Fruit fly (Drosophila melanogaster) whole organism, embryonic: ENCODE data around the gene CheB38c.

Source experiments
- Abd-B ChIP-seq: fragments of 200-800 bp; sonication (Bioruptor generic); optimal IDR thresholded peaks from 2 replicates; lab custom pipeline; 2018; ENCODE audit warnings: missing biosample characterization, mild to moderate bottlenecking, missing genetic modification characterization, moderate library complexity
- CG10543 ChIP-seq: fragments of 200-800 bp; sonication (Bioruptor generic); optimal IDR thresholded peaks from 3 replicates; lab custom pipeline; 2017; ENCODE audit warnings: missing biosample characterization, mild to moderate bottlenecking, missing genetic modification characterization, moderate library complexity
- CG11723 ChIP-seq: fragments of 200-800 bp; sonication (Bioruptor generic); optimal IDR thresholded peaks from 2 replicates; lab custom pipeline; 2017; ENCODE audit warnings: missing biosample characterization, mild to moderate bottlenecking, missing genetic modification characterization
- CG14965 ChIP-seq: fragments of 200-800 bp; sonication (Bioruptor generic); optimal IDR thresholded peaks from 2 replicates; lab custom pipeline; 2016; ENCODE audit warnings: missing biosample characterization, missing genetic modification characterization, borderline replicate concordance
- CG15479 ChIP-seq: fragments of 200-800 bp; sonication (Bioruptor generic); optimal IDR thresholded peaks from 3 replicates; lab custom pipeline; 2019; ENCODE audit warnings: missing biosample characterization, mild to moderate bottlenecking, missing genetic modification characterization, moderate library complexity
- CG16779 ChIP-seq: fragments of 200-800 bp; sonication (Bioruptor generic); IDR thresholded peaks from 2 replicates; pipeline ENCODE4 v1.3.6; 2022; ENCODE audit warnings: missing biosample characterization, missing genetic modification characterization
- CG17186 ChIP-seq: fragments of 200-800 bp; sonication (Bioruptor generic); optimal IDR thresholded peaks from 3 replicates; lab custom pipeline; 2017; ENCODE audit warnings: missing biosample characterization, missing genetic modification reagents, missing genetic modification characterization
- CG17568 ChIP-seq: fragments of 200-800 bp; sonication (Bioruptor generic); optimal IDR thresholded peaks from 2 replicates; lab custom pipeline; 2018; ENCODE audit warnings: missing biosample characterization, mild to moderate bottlenecking, missing genetic modification characterization, moderate library complexity
- CG17912 ChIP-seq: fragments of 200-800 bp; sonication (Bioruptor generic); optimal IDR thresholded peaks from 2 replicates; lab custom pipeline; 2018; ENCODE audit warnings: missing biosample characterization, mild to moderate bottlenecking, missing genetic modification characterization
- CG30403 ChIP-seq: fragments of 200-800 bp; sonication (Bioruptor generic); optimal IDR thresholded peaks from 3 replicates; lab custom pipeline; 2016; ENCODE audit warnings: missing biosample characterization, missing genetic modification characterization
- CG31365 ChIP-seq: fragments of 200-800 bp; sonication (Bioruptor generic); optimal IDR thresholded peaks from 2 replicates; lab custom pipeline; 2018; ENCODE audit warnings: missing biosample characterization, mild to moderate bottlenecking, missing genetic modification characterization
- CG33557 ChIP-seq: fragments of 200-800 bp; sonication (Bioruptor generic); optimal IDR thresholded peaks from 2 replicates; lab custom pipeline; 2019; ENCODE audit warnings: missing biosample characterization, mild to moderate bottlenecking, missing genetic modification characterization, moderate library complexity
- CG34376 ChIP-seq: fragments of 200-800 bp; sonication (Bioruptor generic); optimal IDR thresholded peaks from 2 replicates; lab custom pipeline; 2018; ENCODE audit warnings: missing biosample characterization, mild to moderate bottlenecking, missing genetic modification characterization
- CG4617 ChIP-seq: fragments of 200-800 bp; sonication (Bioruptor generic); optimal IDR thresholded peaks from 3 replicates; lab custom pipeline; 2016; ENCODE audit warnings: missing biosample characterization, missing genetic modification characterization, borderline replicate concordance
- CG4730 ChIP-seq: fragments of 200-800 bp; sonication (Bioruptor generic); IDR thresholded peaks from 2 replicates; pipeline ENCODE4 v1.3.6; 2022; ENCODE audit warnings: missing biosample characterization, missing genetic modification characterization
- CG6689 ChIP-seq: fragments of 200-800 bp; sonication (Bioruptor generic); IDR thresholded peaks from 2 replicates; pipeline ENCODE4 v1.3.6; 2022; ENCODE audit warnings: missing biosample characterization, missing genetic modification characterization
- CG7839 ChIP-seq: fragments of 200-800 bp; sonication (Bioruptor generic); optimal IDR thresholded peaks from 3 replicates; lab custom pipeline; 2018; ENCODE audit warnings: missing biosample characterization, mild to moderate bottlenecking, missing genetic modification characterization, moderate library complexity
- CG7928 ChIP-seq: fragments of 200-800 bp; sonication (Bioruptor generic); optimal IDR thresholded peaks from 2 replicates; lab custom pipeline; 2017; ENCODE audit warnings: missing biosample characterization, mild to moderate bottlenecking, missing genetic modification characterization
- CG9609 ChIP-seq: fragments of 200-800 bp; sonication (Bioruptor generic); optimal IDR thresholded peaks from 3 replicates; lab custom pipeline; 2016; ENCODE audit warnings: missing biosample characterization, missing genetic modification characterization
- CrebB ChIP-seq: fragments of 200-800 bp; sonication (Bioruptor generic); optimal IDR thresholded peaks from 3 replicates; lab custom pipeline; 2018; ENCODE audit warnings: missing biosample characterization, mild to moderate bottlenecking, missing genetic modification characterization
- E2f1 ChIP-seq: fragments of 200-800 bp; sonication (Bioruptor generic); IDR thresholded peaks from 2 replicates; pipeline ENCODE4 v1.3.6; 2022; ENCODE audit warnings: missing biosample characterization, missing genetic modification characterization
- Eip74EF ChIP-seq, 2 experiments: fragments of 200-800 bp in 1 of 2; fragments of >200 bp in 1 of 2; sonication (Bioruptor generic) in 1 of 2; optimal IDR thresholded peaks; 2 replicates each; lab custom pipeline; 2017 to 2019; ENCODE audit warnings: missing biosample characterization in 2 of 2, missing genetic modification characterization in 2 of 2, mild to moderate bottlenecking in 1 of 2, moderate library complexity in 1 of 2
- Gug ChIP-seq: fragments of 200-800 bp; sonication (Bioruptor generic); IDR thresholded peaks from 4 replicates; pipeline ENCODE4 v1.3.6; 2022; ENCODE audit warnings: missing biosample characterization, missing genetic modification characterization
- HLH3B ChIP-seq: fragments of 200-800 bp; sonication (Bioruptor generic); IDR thresholded peaks from 2 replicates; pipeline ENCODE4 v1.3.6; 2022; ENCODE audit warnings: missing biosample characterization, missing genetic modification characterization
- Lhr ChIP-seq: fragments of 200-800 bp; sonication (Bioruptor generic); optimal IDR thresholded peaks from 3 replicates; lab custom pipeline; 2017; ENCODE audit warnings: mild to moderate bottlenecking, missing biosample characterization, missing genetic modification reagents, missing genetic modification characterization
- MBD-R2 ChIP-seq: fragments of 200-800 bp; sonication (Bioruptor generic); IDR thresholded peaks from 2 replicates; pipeline ENCODE4 v1.3.6; 2022; ENCODE audit warnings: missing biosample characterization, missing genetic modification characterization
- Rx ChIP-seq: fragments of 200-800 bp; sonication (Bioruptor generic); IDR thresholded peaks from 2 replicates; pipeline ENCODE4 v1.3.6; 2022; ENCODE audit warnings: missing biosample characterization, missing genetic modification characterization
- Spps ChIP-seq: fragments of 200-800 bp; sonication (Bioruptor generic); optimal IDR thresholded peaks from 2 replicates; lab custom pipeline; 2018; ENCODE audit warnings: missing biosample characterization, mild to moderate bottlenecking, missing genetic modification characterization
- ci ChIP-seq: fragments of 200-800 bp; sonication (Bioruptor generic); IDR thresholded peaks from 3 replicates; pipeline ENCODE4 v1.3.6; 2022; ENCODE audit warnings: missing biosample characterization, missing genetic modification characterization
- dmrt11E ChIP-seq: fragments of 200-800 bp; sonication (Bioruptor generic); optimal IDR thresholded peaks from 3 replicates; lab custom pipeline; 2018; ENCODE audit warnings: missing biosample characterization, mild to moderate bottlenecking, missing genetic modification characterization, moderate library complexity
- exex ChIP-seq: fragments of 200-800 bp; sonication (Bioruptor generic); optimal IDR thresholded peaks from 4 replicates; lab custom pipeline; 2018; ENCODE audit warnings: missing biosample characterization, mild to moderate bottlenecking, missing genetic modification characterization, moderate library complexity
- fd64A ChIP-seq: fragments of 200-800 bp; sonication (Bioruptor generic); optimal IDR thresholded peaks from 3 replicates; lab custom pipeline; 2018; ENCODE audit warnings: missing biosample characterization, mild to moderate bottlenecking, missing genetic modification characterization
- gce ChIP-seq: fragments of 200-800 bp; sonication (Bioruptor generic); IDR thresholded peaks from 3 replicates; pipeline ENCODE4 v1.3.6; 2022; ENCODE audit warnings: missing biosample characterization, missing genetic modification characterization
- gem ChIP-seq: fragments of 200-800 bp; sonication (Bioruptor generic); optimal IDR thresholded peaks from 2 replicates; lab custom pipeline; 2019; ENCODE audit warnings: missing biosample characterization, mild to moderate bottlenecking, missing genetic modification characterization, moderate library complexity
- grn ChIP-seq: fragments of 200-800 bp; sonication (Bioruptor generic); optimal IDR thresholded peaks from 3 replicates; lab custom pipeline; 2017; ENCODE audit warnings: missing biosample characterization, missing genetic modification characterization
- gsb ChIP-seq: fragments of 200-800 bp; sonication (Bioruptor generic); IDR thresholded peaks from 2 replicates; pipeline ENCODE4 v1.3.6; 2022; ENCODE audit warnings: missing biosample characterization, missing genetic modification characterization
- hb ChIP-seq: fragments of 200-800 bp; sonication (Bioruptor generic); IDR thresholded peaks from 3 replicates; pipeline ENCODE4 v1.3.6; 2022; ENCODE audit warnings: missing biosample characterization, missing genetic modification characterization; ENCODE audit not compliant: partially characterized antibody
- mam ChIP-seq: fragments of 200-800 bp; sonication (Bioruptor generic); optimal IDR thresholded peaks from 3 replicates; lab custom pipeline; 2016; ENCODE audit warnings: missing biosample characterization, missing genetic modification characterization
- mirr ChIP-seq: fragments of 200-800 bp; sonication (Bioruptor generic); optimal IDR thresholded peaks from 3 replicates; lab custom pipeline; 2018; ENCODE audit warnings: missing biosample characterization, mild to moderate bottlenecking, missing genetic modification characterization
- org-1 ChIP-seq: fragments of 200-800 bp; sonication (Bioruptor generic); optimal IDR thresholded peaks from 2 replicates; lab custom pipeline; 2017; ENCODE audit warnings: missing biosample characterization, missing genetic modification characterization
- phol ChIP-seq: fragments of 200-800 bp; sonication (Bioruptor generic); optimal IDR thresholded peaks from 3 replicates; lab custom pipeline; 2018; ENCODE audit warnings: missing biosample characterization, mild to moderate bottlenecking, missing genetic modification characterization, moderate library complexity
- row ChIP-seq: fragments of 200-800 bp; sonication (Bioruptor generic); IDR thresholded peaks from 3 replicates; pipeline ENCODE4 v1.3.6; 2022; ENCODE audit warnings: missing biosample characterization, missing genetic modification characterization
- scrt ChIP-seq: fragments of 200-800 bp; sonication (Bioruptor generic); optimal IDR thresholded peaks from 2 replicates; lab custom pipeline; 2018; ENCODE audit warnings: missing biosample characterization, mild to moderate bottlenecking, missing genetic modification characterization, moderate library complexity
- ssp ChIP-seq: fragments of 200-800 bp; sonication (Bioruptor generic); IDR thresholded peaks from 2 replicates; pipeline ENCODE4 v1.3.6; 2022; ENCODE audit warnings: missing biosample characterization, missing genetic modification characterization
- stc ChIP-seq: fragments of 200-800 bp; sonication (Bioruptor generic); IDR thresholded peaks from 2 replicates; pipeline ENCODE4 v1.3.6; 2022; ENCODE audit warnings: missing biosample characterization, missing genetic modification characterization
- tll ChIP-seq, 2 experiments: fragments of 200-800 bp in 1 of 2; fragments of >200 bp in 1 of 2; sonication (Bioruptor generic) in 1 of 2; optimal IDR thresholded peaks; 2 replicates each; lab custom pipeline; 2017 to 2019; ENCODE audit warnings: missing biosample characterization in 2 of 2, missing genetic modification characterization in 2 of 2, mild to moderate bottlenecking in 1 of 2, moderate library complexity in 1 of 2
- toy ChIP-seq: fragments of 200-800 bp; sonication (Bioruptor generic); IDR thresholded peaks from 2 replicates; pipeline ENCODE4 v1.3.6; 2022; ENCODE audit warnings: missing biosample characterization, missing genetic modification characterization
- unpg ChIP-seq: fragments of 200-800 bp; sonication (Bioruptor generic); optimal IDR thresholded peaks from 3 replicates; lab custom pipeline; 2018; ENCODE audit warnings: missing biosample characterization, mild to moderate bottlenecking, missing genetic modification characterization, moderate library complexity
- wek ChIP-seq: fragments of 200-800 bp; sonication (Bioruptor generic); optimal IDR thresholded peaks from 3 replicates; lab custom pipeline; 2018; ENCODE audit warnings: missing biosample characterization, mild to moderate bottlenecking, missing genetic modification characterization, moderate library complexity
- z ChIP-seq: fragments of 200-800 bp; sonication (Bioruptor generic); IDR thresholded peaks from 3 replicates; pipeline ENCODE4 v1.3.6; 2022; ENCODE audit warnings: missing biosample characterization, missing genetic modification characterization

The CheB38c gene

DNA sequence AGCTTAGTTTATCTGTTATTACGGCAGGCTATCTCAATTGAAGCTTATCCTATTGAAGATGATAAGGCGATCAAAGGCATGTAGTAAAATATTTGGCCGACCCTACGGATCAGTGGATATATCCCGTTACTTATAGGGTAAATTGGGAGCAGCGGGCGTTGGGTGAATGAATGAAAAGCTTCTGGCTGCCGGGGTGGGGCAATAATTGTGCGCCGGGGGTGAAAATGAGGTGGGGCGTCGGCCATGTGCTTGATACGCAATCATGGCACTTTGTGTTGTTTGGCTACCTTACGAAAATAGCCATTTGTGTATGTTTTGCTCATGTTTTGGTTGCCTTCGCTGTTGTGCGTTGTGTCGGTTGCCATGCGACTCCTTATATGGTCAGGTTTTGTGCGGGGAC, 18.9 kb downstream of the CheB38c start (continued):
- TF ChIP-seq stc (GFP tag; lab: Robert Waterston, UW) (no peak), Spps (no peak), CG16779 (GFP tag; lab: Robert Waterston, UW) (0 out of 2 replicates have a peak, but pooled peaks have one; percentile 50), grn (GFP tag; lab: Kevin White, UChicago) (no peak), CG4730 (GFP tag; lab: Robert Waterston, UW) (no peak), CG17186 (no peak), ci (0 out of 3 replicates have a peak, but pooled peaks have one; percentile 14), CrebB (tag; lab: Kevin White, UChicago) (no peak), Rx (GFP tag; lab: Robert Waterston, UW) (no peak), E2f1 (GFP tag; lab: Robert Waterston, UW) (no peak), CG17568 (GFP tag; lab: Kevin White, UChicago) (no peak), hb (GFP tag; lab: Robert Waterston, UW) (0 out of 3 replicates have a peak, but pooled peaks have one; percentile 19), wek (GFP tag; lab: Kevin White, UChicago) (no peak), z (no peak), unpg (GFP tag; lab: Kevin White, UChicago) (no peak), CG34376 (GFP tag; lab: Kevin White, UChicago) (peak; percentile 5), CG14965 (GFP tag; lab: Kevin White, UChicago) (no peak), Gug (GFP tag; lab: Robert Waterston, UW) (no peak), toy (no peak), gce (GFP tag; lab: Robert Waterston, UW) (no peak), CG33557 (GFP tag; lab: Kevin White, UChicago) (no peak), CG6689 (GFP tag; lab: Robert Waterston, UW) (peak; percentile 65), fd64A (GFP tag; lab: Kevin White, UChicago) (no peak), CG7928 (no peak), CG10543 (peak; percentile 3), org-1 (GFP tag; lab: Kevin White, UChicago) (no peak), mirr (GFP tag; lab: Kevin White, UChicago) (peak; percentile 13), scrt (GFP tag; lab: Kevin White, UChicago) (no peak), MBD-R2 (GFP tag; lab: Robert Waterston, UW) (0 out of 2 replicates have a peak, but pooled peaks have one; percentile 14), gsb (GFP tag; lab: Robert Waterston, UW) (no peak), CG9609 (no peak), CG11723 (no peak), Eip74EF (GFP tag; optimal IDR thresholded peaks at IDR 0.05; lab: Kevin White, UChicago) (no peak), exex (tag; lab: Kevin White, UChicago) (peak; percentile 51), tll (GFP tag; optimal IDR thresholded peaks at IDR 0.05; lab: Kevin White, UChicago) (no peak), dmrt11E (tag; lab: Kevin White, UChicago) (no peak), phol (tag; lab: Kevin White, UChicago) (no peak), CG4617 (no peak), row (GFP tag; lab: Robert Waterston, UW) (peak; percentile 16; the same call in 1 of the 3 replicates), CG7839 (tag; lab: Kevin White, UChicago) (no peak), CG30403 (GFP tag; lab: Kevin White, UChicago) (no peak), HLH3B (GFP tag; lab: Robert Waterston, UW) (no peak), ssp (GFP tag; lab: Robert Waterston, UW) (no peak), CG31365 (tag; lab: Kevin White, UChicago) (no peak), CG15479 (GFP tag; lab: Kevin White, UChicago) (no peak), Abd-B (no peak), gem (tag; lab: Kevin White, UChicago) (no peak), Lhr (GFP tag; lab: Kevin White, UChicago) (no peak), mam (GFP tag; lab: Kevin White, UChicago) (no peak), CG17912 (no peak)
